Fruit fly (Drosophila melanogaster): Measurements from ENCODE around the gene Ctr1C.

Gene Ctr1C

DNA sequence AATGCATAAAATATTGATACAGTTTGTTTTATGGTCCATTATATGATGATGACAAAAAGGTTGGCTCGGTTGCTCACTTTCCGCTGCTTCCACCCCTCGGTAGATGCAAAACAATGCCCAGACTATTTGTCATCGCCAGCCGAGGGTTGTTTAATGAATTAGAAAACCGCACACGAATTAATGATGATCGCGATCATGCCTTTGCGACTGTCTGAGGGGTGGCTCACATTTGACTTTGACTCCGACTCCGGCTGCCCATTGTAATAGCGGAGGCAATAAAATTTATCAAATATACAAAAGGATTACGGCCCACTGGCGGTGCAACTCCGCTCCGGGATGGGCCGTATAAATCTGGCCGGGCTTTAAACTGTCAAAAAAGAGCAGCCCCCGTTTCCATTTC lies 38.1 kb downstream of the Ctr1C start:
- TF ChIP-seq usp (GFP tag; optimal IDR thresholded peaks at IDR 0.05) (no peak), EcR (GFP tag; optimal IDR thresholded peaks at IDR 0.05) (no peak), CG8478 (optimal IDR thresholded peaks at IDR 0.05) (no peak), Dll (optimal IDR thresholded peaks at IDR 0.05) (no peak), psq (optimal IDR thresholded peaks at IDR 0.05) (no peak), pan (optimal IDR thresholded peaks at IDR 0.05) (no peak)

DNA sequence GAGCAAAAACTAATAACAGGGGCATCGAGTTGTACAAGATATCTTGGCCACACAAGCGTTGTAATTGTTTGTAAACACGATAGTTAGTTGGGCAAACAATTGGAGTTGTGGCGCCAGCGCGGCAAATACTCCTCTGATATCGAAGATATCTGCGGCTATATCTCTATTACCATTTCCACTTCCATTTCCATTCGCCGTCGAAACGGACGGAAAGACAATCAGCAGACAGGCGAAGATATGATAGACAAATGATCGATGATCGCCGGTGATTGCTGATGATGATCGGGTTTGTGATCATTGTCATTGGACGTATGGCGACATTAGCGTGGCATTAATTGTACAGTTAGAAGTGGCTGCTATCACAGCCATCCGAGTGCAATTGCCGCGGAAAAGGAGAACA lies 38.7 kb downstream of the Ctr1C start:
- TF ChIP-seq Dll (optimal IDR thresholded peaks at IDR 0.05), result no peak
- no peak for TF ChIP-seq psq (optimal IDR thresholded peaks at IDR 0.05)
- TF ChIP-seq CG8478 (optimal IDR thresholded peaks at IDR 0.05), result no peak
- no peak for TF ChIP-seq pan (optimal IDR thresholded peaks at IDR 0.05)
- no peak for TF ChIP-seq EcR (GFP tag; optimal IDR thresholded peaks at IDR 0.05)
- TF ChIP-seq usp (GFP tag; optimal IDR thresholded peaks at IDR 0.05), result no peak

DNA sequence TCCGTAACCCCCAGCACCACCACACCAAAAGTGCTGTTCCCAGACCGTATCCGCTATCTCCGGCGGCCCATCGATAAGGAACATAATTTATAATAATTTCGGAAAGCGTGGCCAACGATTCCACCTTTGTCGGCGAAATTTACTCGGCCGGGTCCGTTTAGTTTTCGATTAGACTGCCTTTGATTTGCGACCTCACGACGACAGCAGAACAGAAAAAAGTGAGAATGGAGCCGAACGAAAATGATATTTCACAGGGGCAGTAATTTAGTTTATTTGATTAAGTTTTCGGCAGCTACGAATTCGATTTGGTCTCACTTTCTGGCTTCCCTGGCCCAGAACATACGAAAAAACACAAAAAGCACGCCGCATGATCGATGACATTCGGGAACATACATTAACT lies 40.5 kb downstream of the Ctr1C start:
- TF ChIP-seq usp (GFP tag; optimal IDR thresholded peaks at IDR 0.05) (no peak), EcR (GFP tag; optimal IDR thresholded peaks at IDR 0.05) (no peak), Dll (optimal IDR thresholded peaks at IDR 0.05) (no peak), psq (optimal IDR thresholded peaks at IDR 0.05) (no peak), pan (optimal IDR thresholded peaks at IDR 0.05) (no peak), CG8478 (optimal IDR thresholded peaks at IDR 0.05) (no peak)

DNA sequence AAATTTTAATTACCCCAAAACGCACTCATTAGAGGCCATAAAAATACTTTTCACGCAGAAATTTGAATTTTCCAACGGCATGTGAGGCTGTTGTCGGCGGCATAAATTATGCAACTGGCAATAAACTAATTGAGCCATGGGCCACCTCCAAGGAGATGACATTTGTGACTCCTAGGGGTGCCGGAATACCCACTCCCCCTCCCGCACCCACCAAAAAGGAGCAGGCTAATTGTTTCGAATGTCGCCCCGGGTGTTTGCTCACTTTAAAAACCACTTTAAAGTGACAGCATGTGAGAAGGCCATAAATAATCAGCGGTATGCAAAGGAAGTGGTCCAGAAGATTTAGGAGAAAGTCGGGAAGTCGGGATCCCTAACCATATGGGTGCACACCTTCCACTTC lies 41.7 kb downstream of the Ctr1C start:
- TF ChIP-seq psq (optimal IDR thresholded peaks at IDR 0.05), result no peak
- no peak for TF ChIP-seq pan (optimal IDR thresholded peaks at IDR 0.05)
- no peak for TF ChIP-seq Dll (optimal IDR thresholded peaks at IDR 0.05)
- no peak for TF ChIP-seq usp (GFP tag; optimal IDR thresholded peaks at IDR 0.05)
- no peak for TF ChIP-seq CG8478 (optimal IDR thresholded peaks at IDR 0.05)
- no peak for TF ChIP-seq EcR (GFP tag; optimal IDR thresholded peaks at IDR 0.05)

DNA sequence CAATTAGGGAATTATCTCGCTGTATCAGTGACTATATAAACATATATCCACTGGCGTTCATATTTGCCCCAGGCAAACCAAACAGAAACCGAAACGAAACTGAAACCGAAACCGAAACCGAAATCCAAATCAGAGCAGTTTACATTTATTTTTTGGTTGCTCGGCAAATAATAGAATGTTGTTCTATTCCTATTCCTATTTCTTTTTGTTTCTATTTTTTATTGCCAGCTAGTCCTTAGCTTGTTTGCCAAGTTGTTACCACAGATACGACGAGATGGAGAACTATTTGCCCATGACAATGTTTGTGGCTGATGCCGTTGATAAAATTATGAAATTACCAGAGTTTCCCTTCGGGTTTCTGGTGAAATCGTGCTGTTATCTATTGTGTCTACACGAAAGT lies 45.2 kb downstream of the Ctr1C start:
- no peak for TF ChIP-seq pan (optimal IDR thresholded peaks at IDR 0.05)
- no peak for TF ChIP-seq EcR (GFP tag; optimal IDR thresholded peaks at IDR 0.05)
- no peak for TF ChIP-seq usp (GFP tag; optimal IDR thresholded peaks at IDR 0.05)
- TF ChIP-seq psq (optimal IDR thresholded peaks at IDR 0.05), result no peak

DNA sequence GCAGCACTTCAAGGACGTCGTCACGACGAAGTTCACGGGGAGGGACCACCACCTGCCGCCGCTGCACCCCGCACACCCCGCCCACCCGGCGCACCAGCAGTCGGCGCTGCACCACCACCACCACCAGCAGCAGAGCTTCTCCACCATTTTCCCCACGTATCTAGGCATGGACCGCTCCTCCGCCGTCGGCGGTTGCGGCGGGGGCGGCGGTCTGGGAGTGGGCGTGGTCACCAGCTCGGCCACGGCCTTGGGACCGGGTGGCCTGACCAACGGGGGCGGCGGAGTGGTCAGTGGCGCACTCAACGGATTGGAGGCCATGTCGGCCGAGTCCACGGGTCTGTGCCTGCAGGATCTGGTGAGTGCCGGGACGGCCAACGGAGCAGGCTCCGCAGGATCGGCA lies 48.1 kb downstream of the Ctr1C start:
- TF ChIP-seq CG8478 (optimal IDR thresholded peaks at IDR 0.05) (no peak), Dll (optimal IDR thresholded peaks at IDR 0.05) (no peak), pan (optimal IDR thresholded peaks at IDR 0.05) (no peak), psq (optimal IDR thresholded peaks at IDR 0.05) (no peak), EcR (GFP tag; optimal IDR thresholded peaks at IDR 0.05) (no peak), usp (GFP tag; optimal IDR thresholded peaks at IDR 0.05) (no peak)

DNA sequence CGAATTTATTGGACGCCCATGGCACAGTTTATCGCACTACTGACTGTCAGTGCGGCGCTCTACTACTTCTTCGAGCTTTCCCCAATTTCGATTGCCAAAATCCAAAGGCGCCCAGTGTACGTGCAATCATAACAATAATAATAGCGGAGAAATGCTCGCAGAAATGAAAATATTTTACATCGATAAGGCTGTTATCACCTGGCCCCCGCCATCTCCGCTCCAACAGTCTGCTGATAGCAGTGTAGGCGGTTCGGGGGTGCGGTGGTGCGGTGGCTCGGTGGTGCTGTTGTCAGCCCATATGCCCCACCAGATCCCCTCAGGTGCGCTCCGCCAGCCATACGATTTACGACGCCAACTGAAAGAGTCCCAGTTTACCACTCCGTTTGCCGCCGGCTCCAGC lies 48.9 kb downstream of the Ctr1C start:
- no peak for TF ChIP-seq usp (GFP tag; optimal IDR thresholded peaks at IDR 0.05)
- no peak for TF ChIP-seq CG8478 (optimal IDR thresholded peaks at IDR 0.05)

DNA sequence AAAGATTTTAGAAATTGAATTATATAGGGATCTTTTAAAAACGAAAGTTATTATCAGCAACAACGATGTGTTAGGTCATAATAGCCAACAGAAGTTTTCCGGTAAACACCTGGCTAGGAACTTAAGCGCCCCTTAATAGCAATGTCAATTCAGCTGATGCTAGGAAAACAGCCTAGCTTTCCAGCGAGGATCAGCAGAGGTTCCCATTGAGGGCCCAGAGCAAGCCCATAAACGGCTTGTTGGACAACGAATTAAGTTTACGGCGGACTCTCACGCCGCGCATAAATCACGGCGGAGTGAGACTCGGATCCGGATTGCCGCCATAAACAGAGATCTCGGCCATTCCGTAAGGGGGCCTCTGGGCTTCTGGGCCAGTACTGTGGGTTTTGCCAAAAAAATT lies 50.4 kb downstream of the Ctr1C start:
- TF ChIP-seq pan (optimal IDR thresholded peaks at IDR 0.05) (no peak), CG8478 (optimal IDR thresholded peaks at IDR 0.05) (no peak), Dll (optimal IDR thresholded peaks at IDR 0.05) (no peak), EcR (GFP tag; optimal IDR thresholded peaks at IDR 0.05) (no peak), usp (GFP tag; optimal IDR thresholded peaks at IDR 0.05) (no peak), psq (optimal IDR thresholded peaks at IDR 0.05) (no peak)

All from whole organism.